Worm (Caenorhabditis elegans): ENCODE results near the gene C44C10.5.
"Not testable (repeated sequence)": the region's sequence is repeated elsewhere in the genome, so short reads cannot be mapped to it uniquely, and the experiment has no call there.

C44C10.5 gene

ce11 chrX:11690014-11690591 is at the start of gene C44C10.5, which contains the start of gene C44C10.10:
Gene C44C10.5, plus strand, starts transcription at chrX:11690541.
Gene C44C10.10, plus strand, starts transcription at chrX:11690314.
- TF ChIP-seq sma-3 (GFP tag; optimal IDR thresholded peaks at IDR 0.05) (no peak), peb-1 (tag; optimal IDR thresholded peaks at IDR 0.05) (no peak), nhr-129 (tag; optimal IDR thresholded peaks at IDR 0.05) (no peak), blmp-1 (tag; optimal IDR thresholded peaks at IDR 0.05; ENCODE audit: insufficient read depth) (no peak), sem-4 (tag; optimal IDR thresholded peaks at IDR 0.05) (no peak), fos-1 (tag; optimal IDR thresholded peaks at IDR 0.05) (no peak), crh-2 (tag; optimal IDR thresholded peaks at IDR 0.05) (no peak), ztf-1 (GFP tag; conservative IDR thresholded peaks at IDR 0.05) (no peak), nhr-21 (tag; optimal IDR thresholded peaks at IDR 0.05) (no peak), nhr-11 (tag; optimal IDR thresholded peaks at IDR 0.05) (no peak), ceh-16 (tag; optimal IDR thresholded peaks at IDR 0.05) (no peak), gmeb-1 (tag; optimal IDR thresholded peaks at IDR 0.05) (no peak), R02D3.7 (tag; optimal IDR thresholded peaks at IDR 0.05) (no peak)

- TF ChIP-seq nhr-11 (tag; optimal IDR thresholded peaks at IDR 0.05) (no peak), Y55F3AM.14 (GFP tag; optimal IDR thresholded peaks at IDR 0.05) (no peak), elt-3 (tag; optimal IDR thresholded peaks at IDR 0.05) (no peak), lin-13 (GFP tag; optimal IDR thresholded peaks at IDR 0.05) (no peak)
These were observed 48.8 kb upstream of the C44C10.5 start for ce11 chrX:11641562-11641961.

ce11 chrX:11643767-11644235 is 46.5 kb upstream of the C44C10.5 start, which contains the start of gene sto-4:
Gene sto-4, plus strand, starts transcription at chrX:11644126.
- TF ChIP-seq zag-1 (tag; optimal IDR thresholded peaks at IDR 0.05) (peak; percentile 8), lsy-2 (tag; optimal IDR thresholded peaks at IDR 0.05) (peak in 1 of 2 experiments; percentile 34), mab-5 (tag; optimal IDR thresholded peaks at IDR 0.05) (peak; percentile 78), crh-2 (tag; optimal IDR thresholded peaks at IDR 0.05) (peak; percentile 37), F13H6.1 (tag; optimal IDR thresholded peaks at IDR 0.05) (peak; percentile 93), Y55F3AM.14 (GFP tag; optimal IDR thresholded peaks at IDR 0.05) (peak; percentile 93), sma-9 (GFP tag; optimal IDR thresholded peaks at IDR 0.05) (peak; percentile 25), unc-55 (GFP tag; optimal IDR thresholded peaks at IDR 0.05) (peak; percentile 17), ceh-16 (tag; optimal IDR thresholded peaks at IDR 0.05) (peak; percentile 52), nhr-129 (tag; optimal IDR thresholded peaks at IDR 0.05) (peak; percentile 66), C34F6.9 (tag; optimal IDR thresholded peaks at IDR 0.05) (peak; percentile 20), blmp-1 (tag; optimal IDR thresholded peaks at IDR 0.05; ENCODE audit: insufficient read depth) (peak; percentile 40), mdl-1 (tag; optimal IDR thresholded peaks at IDR 0.05) (peak in 1 of 2 experiments; percentile 12), nhr-25 (tag; optimal IDR thresholded peaks at IDR 0.05) (peak; percentile 63), nhr-21 (tag; optimal IDR thresholded peaks at IDR 0.05) (peak; percentile 1)
- TF ChIP-seq sma-9 (tag; optimal IDR thresholded peaks at IDR 0.05) = not testable (repeated sequence)

- TF ChIP-seq nhr-129 (tag; optimal IDR thresholded peaks at IDR 0.05) (no peak), nhr-25 (tag; optimal IDR thresholded peaks at IDR 0.05) (peak; percentile 22), aly-2 (tag; optimal IDR thresholded peaks at IDR 0.05) (no peak), gmeb-1 (tag; optimal IDR thresholded peaks at IDR 0.05) (peak; percentile 43), crh-2 (tag; optimal IDR thresholded peaks at IDR 0.05) (peak; percentile 22), unc-55 (GFP tag; optimal IDR thresholded peaks at IDR 0.05) (no peak), sma-9 (GFP tag; optimal IDR thresholded peaks at IDR 0.05) (peak; percentile 23), sma-9 (tag; optimal IDR thresholded peaks at IDR 0.05) (no peak), Y55F3AM.14 (GFP tag; optimal IDR thresholded peaks at IDR 0.05) (no peak), fos-1 (tag; optimal IDR thresholded peaks at IDR 0.05) (peak; percentile 27), nhr-21 (tag; optimal IDR thresholded peaks at IDR 0.05) (peak; percentile 25), zag-1 (tag; optimal IDR thresholded peaks at IDR 0.05) (no peak), alr-1 (tag; optimal IDR thresholded peaks at IDR 0.05) (no peak), lin-13 (GFP tag; optimal IDR thresholded peaks at IDR 0.05) (peak; percentile 3), sma-3 (GFP tag; optimal IDR thresholded peaks at IDR 0.05) (peak; percentile 63), lin-11 (tag; optimal IDR thresholded peaks at IDR 0.05) (no peak), nhr-77 (tag; optimal IDR thresholded peaks at IDR 0.05) (no peak)
These were observed 44.8 kb upstream of the C44C10.5 start for ce11 chrX:11645517-11645916.

ce11 chrX:11647165-11647564 is 43.2 kb upstream of the C44C10.5 start, which contains the start of gene T04F8.8:
Gene T04F8.8, plus strand, starts transcription at chrX:11647465.
- no peak for TF ChIP-seq lsy-2 (tag; optimal IDR thresholded peaks at IDR 0.05)
- TF ChIP-seq sma-3 (GFP tag; optimal IDR thresholded peaks at IDR 0.05) = peak; percentile 64
